Fruit fly (Drosophila melanogaster) whole organism, embryonic: ENCODE results near the gene LysS.

ENCODE experiments used
- Antp ChIP-seq: fragments of 200-800 bp; sonication (Bioruptor generic); optimal IDR thresholded peaks from 3 replicates; lab custom pipeline; 2016; ENCODE audit warnings: missing biosample characterization, missing genetic modification characterization
- Atf6 ChIP-seq: fragments of 200-800 bp; sonication (Bioruptor generic); IDR thresholded peaks from 2 replicates; pipeline ENCODE4 v1.3.6; 2022; ENCODE audit warnings: missing biosample characterization, missing genetic modification characterization
- Awh ChIP-seq: fragments of 200-800 bp; sonication (Bioruptor generic); IDR thresholded peaks from 2 replicates; pipeline ENCODE4, ENCODE4 v1.3.6; 2022; ENCODE audit warnings: missing biosample characterization, missing genetic modification characterization
- CG1024 ChIP-seq: fragments of 200-800 bp; sonication (Bioruptor generic); IDR thresholded peaks from 2 replicates; pipeline ENCODE4 v1.3.6; 2022; ENCODE audit warnings: missing biosample characterization, missing genetic modification characterization
- CG10366 ChIP-seq: fragments of 200-800 bp; sonication (Bioruptor generic); IDR thresholded peaks from 2 replicates; pipeline ENCODE4 v1.3.6; 2022; ENCODE audit warnings: missing biosample characterization, missing genetic modification characterization
- CG10543 ChIP-seq: fragments of 200-800 bp; sonication (Bioruptor generic); optimal IDR thresholded peaks from 3 replicates; lab custom pipeline; 2017; ENCODE audit warnings: missing biosample characterization, mild to moderate bottlenecking, missing genetic modification characterization, moderate library complexity
- CG10959 ChIP-seq: fragments of 200-800 bp; sonication (Bioruptor generic); IDR thresholded peaks from 2 replicates; pipeline ENCODE4 v1.3.6; 2022; ENCODE audit warnings: missing biosample characterization, missing genetic modification characterization
- CG11504 ChIP-seq: fragments of 200-800 bp; sonication (Bioruptor generic); optimal IDR thresholded peaks from 3 replicates; lab custom pipeline; 2019; ENCODE audit warnings: missing biosample characterization, mild to moderate bottlenecking, missing genetic modification characterization, moderate library complexity
- CG12071 ChIP-seq: fragments of 200-800 bp; sonication (Bioruptor generic); optimal IDR thresholded peaks from 3 replicates; lab custom pipeline; 2018; ENCODE audit warnings: missing biosample characterization, mild to moderate bottlenecking, missing genetic modification characterization
- CG12299 ChIP-seq: fragments of 200-800 bp; sonication (Bioruptor generic); optimal IDR thresholded peaks from 2 replicates; lab custom pipeline; 2018; ENCODE audit warnings: missing biosample characterization, mild to moderate bottlenecking, missing genetic modification characterization
- CG1233 ChIP-seq: fragments of 200-800 bp; sonication (Bioruptor generic); optimal IDR thresholded peaks from 4 replicates; lab custom pipeline; 2018; ENCODE audit warnings: missing biosample characterization, mild to moderate bottlenecking, missing genetic modification characterization
- CG12769 ChIP-seq: fragments of 200-800 bp; sonication (Bioruptor generic); optimal IDR thresholded peaks from 2 replicates; lab custom pipeline; 2019; ENCODE audit warnings: missing biosample characterization, mild to moderate bottlenecking, missing genetic modification characterization, moderate library complexity
- CG14441 ChIP-seq: fragments of 200-800 bp; sonication (Bioruptor generic); IDR thresholded peaks from 2 replicates; pipeline ENCODE4 v1.3.6; 2022; ENCODE audit warnings: missing biosample characterization, missing genetic modification characterization
- CG1602 ChIP-seq: fragments of 200-800 bp; sonication (Bioruptor generic); optimal IDR thresholded peaks from 3 replicates; lab custom pipeline; 2016; ENCODE audit warnings: missing biosample characterization, missing genetic modification characterization
- CG1603 ChIP-seq: fragments of 200-800 bp; sonication (Bioruptor generic); optimal IDR thresholded peaks from 2 replicates; lab custom pipeline; 2019; ENCODE audit warnings: missing biosample characterization, mild to moderate bottlenecking, missing genetic modification characterization, moderate library complexity
- CG16815 ChIP-seq: fragments of 200-800 bp; sonication (Bioruptor generic); optimal IDR thresholded peaks from 3 replicates; lab custom pipeline; 2017; ENCODE audit warnings: missing biosample characterization, mild to moderate bottlenecking, missing genetic modification characterization
- CG17359 ChIP-seq: fragments of 200-800 bp; sonication (Bioruptor generic); optimal IDR thresholded peaks from 3 replicates; lab custom pipeline; 2018; ENCODE audit warnings: missing biosample characterization, mild to moderate bottlenecking, missing genetic modification characterization, moderate library complexity
- CG17912 ChIP-seq: fragments of 200-800 bp; sonication (Bioruptor generic); optimal IDR thresholded peaks from 2 replicates; lab custom pipeline; 2018; ENCODE audit warnings: missing biosample characterization, mild to moderate bottlenecking, missing genetic modification characterization
- CG1792 ChIP-seq: fragments of 200-800 bp; sonication (Bioruptor generic); optimal IDR thresholded peaks from 2 replicates; lab custom pipeline; 2016; ENCODE audit warnings: missing biosample characterization, missing genetic modification characterization
- CG18476 ChIP-seq: fragments of 200-800 bp; sonication (Bioruptor generic); optimal IDR thresholded peaks from 2 replicates; lab custom pipeline; 2016; ENCODE audit warnings: missing biosample characterization, mild to moderate bottlenecking, missing genetic modification characterization
- CG2202 ChIP-seq: fragments of 200-800 bp; sonication (Bioruptor generic); optimal IDR thresholded peaks from 2 replicates; lab custom pipeline; 2018; ENCODE audit warnings: missing biosample characterization, mild to moderate bottlenecking, missing genetic modification characterization
- CG30431 ChIP-seq: fragments of 200-800 bp; sonication (Bioruptor generic); optimal IDR thresholded peaks from 2 replicates; lab custom pipeline; 2017; ENCODE audit warnings: missing biosample characterization, missing genetic modification characterization
- CG4820 ChIP-seq: fragments of 200-800 bp; sonication (Bioruptor generic); optimal IDR thresholded peaks from 3 replicates; lab custom pipeline; 2016; ENCODE audit warnings: missing biosample characterization, missing genetic modification characterization
- CG5180 ChIP-seq: fragments of 200-800 bp; sonication (Bioruptor generic); optimal IDR thresholded peaks from 3 replicates; lab custom pipeline; 2017; ENCODE audit warnings: missing biosample characterization, missing genetic modification characterization, mild to moderate bottlenecking, moderate library complexity, missing genetic modification reagents
- CG7556 ChIP-seq: fragments of 200-800 bp; sonication (Bioruptor generic); optimal IDR thresholded peaks from 2 replicates; lab custom pipeline; 2017; ENCODE audit warnings: missing biosample characterization, mild to moderate bottlenecking, missing genetic modification characterization
- Camta ChIP-seq: fragments of 200-800 bp; sonication (Bioruptor generic); optimal IDR thresholded peaks from 2 replicates; lab custom pipeline; 2016; ENCODE audit warnings: missing biosample characterization, missing genetic modification characterization
- CoRest ChIP-seq: fragments of 200-800 bp; sonication (Bioruptor generic); optimal IDR thresholded peaks from 3 replicates; lab custom pipeline; 2018; ENCODE audit warnings: missing biosample characterization, mild to moderate bottlenecking, missing genetic modification characterization, moderate library complexity
- D19B ChIP-seq: fragments of 200-800 bp; sonication (Bioruptor generic); optimal IDR thresholded peaks from 2 replicates; lab custom pipeline; 2017; ENCODE audit warnings: missing biosample characterization, mild to moderate bottlenecking, missing genetic modification characterization
- Drgx ChIP-seq: fragments of 200-800 bp; sonication (Bioruptor generic); IDR thresholded peaks from 2 replicates; pipeline ENCODE4 v1.3.6; 2022; ENCODE audit warnings: missing biosample characterization, missing genetic modification characterization
- ERR ChIP-seq: fragments of 200-800 bp; sonication (Bioruptor generic); optimal IDR thresholded peaks from 2 replicates; lab custom pipeline; 2016; ENCODE audit warnings: missing biosample characterization, missing genetic modification characterization
- Meics ChIP-seq: fragments of 200-800 bp; sonication (Bioruptor generic); optimal IDR thresholded peaks from 2 replicates; lab custom pipeline; 2017; ENCODE audit warnings: missing biosample characterization, mild to moderate bottlenecking, missing genetic modification characterization
- NC2β ChIP-seq: fragments of 200-800 bp; sonication (Bioruptor generic); optimal IDR thresholded peaks from 2 replicates; lab custom pipeline; 2016; ENCODE audit warnings: missing biosample characterization, missing genetic modification characterization
- NfI ChIP-seq: fragments of 200-800 bp; sonication (Bioruptor generic); optimal IDR thresholded peaks from 3 replicates; lab custom pipeline; 2018; ENCODE audit warnings: missing biosample characterization, mild to moderate bottlenecking, missing genetic modification characterization, moderate library complexity
- Oli ChIP-seq: fragments of 200-800 bp; sonication (Bioruptor generic); optimal IDR thresholded peaks from 2 replicates; lab custom pipeline; 2018; ENCODE audit warnings: missing biosample characterization, mild to moderate bottlenecking, missing genetic modification characterization, moderate library complexity
- Rfx ChIP-seq: fragments of 200-800 bp; sonication (Bioruptor generic); IDR thresholded peaks from 2 replicates; pipeline ENCODE4 v1.3.6; 2022; ENCODE audit warnings: missing biosample characterization, missing genetic modification characterization
- Trl ChIP-seq, 3 experiments: fragments of >200 bp in 2 of 3; fragments of 200-800 bp in 1 of 3; sonication (Bioruptor generic) in 1 of 3; optimal IDR thresholded peaks; 2 replicates in 1 of 3; 3 replicates in 2 of 3; lab custom pipeline; 2016 to 2017; ENCODE audit warnings: missing biosample characterization in 1 of 3, missing genetic modification characterization in 1 of 3
- cas ChIP-seq: fragments of 200-800 bp; sonication (Bioruptor generic); IDR thresholded peaks from 2 replicates; pipeline ENCODE4 v1.3.6; 2022; ENCODE audit warnings: missing biosample characterization, missing genetic modification characterization
- cg ChIP-seq: fragments of 200-800 bp; sonication (Bioruptor generic); optimal IDR thresholded peaks from 3 replicates; lab custom pipeline; 2019; ENCODE audit warnings: missing biosample characterization, mild to moderate bottlenecking, missing genetic modification characterization, moderate library complexity
- ci ChIP-seq: fragments of 200-800 bp; sonication (Bioruptor generic); IDR thresholded peaks from 3 replicates; pipeline ENCODE4 v1.3.6; 2022; ENCODE audit warnings: missing biosample characterization, missing genetic modification characterization
- croc ChIP-seq: fragments of 200-800 bp; sonication (Bioruptor generic); conservative IDR thresholded peaks from 3 replicates; pipeline ENCODE4 v1.3.6; 2022; ENCODE audit warnings: missing biosample characterization, missing genetic modification characterization
- hbn ChIP-seq: fragments of 200-800 bp; sonication (Bioruptor generic); IDR thresholded peaks from 2 replicates; pipeline ENCODE4 v1.3.6; 2022; ENCODE audit warnings: missing biosample characterization, missing genetic modification characterization; ENCODE audit not compliant: partially characterized antibody
- jing ChIP-seq: fragments of 200-800 bp; sonication (Bioruptor generic); optimal IDR thresholded peaks from 2 replicates; lab custom pipeline; 2018; ENCODE audit warnings: missing biosample characterization, mild to moderate bottlenecking, missing genetic modification characterization
- kay ChIP-seq: fragments of 200-800 bp; sonication (Bioruptor generic); optimal IDR thresholded peaks from 2 replicates; lab custom pipeline; 2016; ENCODE audit warnings: missing biosample characterization, missing genetic modification characterization
- lab ChIP-seq: fragments of 200-800 bp; sonication (Bioruptor generic); optimal IDR thresholded peaks from 3 replicates; lab custom pipeline; 2017; ENCODE audit warnings: missing biosample characterization, missing genetic modification characterization, mild to moderate bottlenecking, moderate library complexity, missing genetic modification reagents
- nerfin-1 ChIP-seq: fragments of 200-800 bp; sonication (Bioruptor generic); optimal IDR thresholded peaks from 3 replicates; lab custom pipeline; 2019; ENCODE audit warnings: missing biosample characterization, mild to moderate bottlenecking, missing genetic modification characterization, moderate library complexity
- pum ChIP-seq: fragments of 200-800 bp; sonication (Bioruptor generic); optimal IDR thresholded peaks from 2 replicates; lab custom pipeline; 2016; ENCODE audit warnings: missing biosample characterization, missing genetic modification characterization
- sd ChIP-seq: fragments of 200-800 bp; sonication (Bioruptor generic); optimal IDR thresholded peaks from 3 replicates; lab custom pipeline; 2018; ENCODE audit warnings: missing biosample characterization, mild to moderate bottlenecking, missing genetic modification characterization, moderate library complexity
- slou ChIP-seq: fragments of 200-800 bp; sonication (Bioruptor generic); optimal IDR thresholded peaks from 3 replicates; lab custom pipeline; 2016; ENCODE audit warnings: missing biosample characterization, missing genetic modification characterization
- slp2 ChIP-seq: fragments of 200-800 bp; sonication (Bioruptor generic); optimal IDR thresholded peaks from 2 replicates; lab custom pipeline; 2016; ENCODE audit warnings: missing biosample characterization, missing genetic modification characterization
- sug ChIP-seq: fragments of 200-800 bp; optimal IDR thresholded peaks from 2 replicates; lab custom pipeline; 2019; ENCODE audit warnings: missing biosample characterization, mild to moderate bottlenecking, missing genetic modification characterization, moderate library complexity

LysS gene

DNA sequence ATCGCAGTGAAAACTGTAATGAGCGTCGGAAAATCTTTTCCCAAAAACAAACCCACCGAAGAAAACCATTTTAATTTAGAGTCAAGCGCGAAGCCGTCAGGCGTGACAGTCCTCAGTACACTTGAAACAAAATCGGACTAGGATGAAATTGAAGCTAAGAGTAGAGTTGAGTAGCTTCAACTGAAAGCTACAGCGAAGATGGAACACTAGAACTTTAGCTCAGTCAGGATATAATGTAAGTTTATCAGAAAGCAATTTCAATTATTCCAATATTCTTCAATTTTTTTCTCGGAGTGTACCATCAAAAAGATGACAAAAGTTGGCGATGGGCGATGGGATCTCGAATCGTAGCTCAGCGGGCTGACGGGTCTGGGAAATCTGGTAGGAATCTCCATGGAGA is 11.1 kb upstream of the LysS start (continued):
- TF ChIP-seq Camta (peak; percentile 12), Rfx (GFP tag; lab: Robert Waterston, UW) (0 out of 2 replicates have a peak, but pooled peaks have one; percentile 12), CG12769 (tag; lab: Kevin White, UChicago) (peak; percentile 32), Atf6 (GFP tag; lab: Robert Waterston, UW) (0 out of 2 replicates have a peak, but pooled peaks have one; percentile 24), pum (GFP tag; lab: Kevin White, UChicago) (peak; percentile 38), CG1603 (peak; percentile 73), Oli (tag; lab: Kevin White, UChicago) (peak; percentile 49), nerfin-1 (tag; lab: Kevin White, UChicago) (peak; percentile 37), NfI (GFP tag; lab: Kevin White, UChicago) (peak; percentile 13), ci (GFP tag; lab: Robert Waterston, UW) (peak; percentile 70), slp2 (peak; percentile 10), CG11504 (tag; lab: Kevin White, UChicago) (peak; percentile 70), CG1602 (GFP tag; lab: Kevin White, UChicago) (no peak), ERR (GFP tag; lab: Kevin White, UChicago) (no peak), D19B (no peak), CG1233 (GFP tag; lab: Kevin White, UChicago) (peak; percentile 6), CG16815 (GFP tag; lab: Kevin White, UChicago) (no peak), Drgx (GFP tag; lab: Robert Waterston, UW) (no peak), CoRest (peak; percentile 38), lab (GFP tag; lab: Kevin White, UChicago) (peak; percentile 58), Antp (GFP tag; lab: Kevin White, UChicago) (peak; percentile 20), CG12071 (GFP tag; lab: Kevin White, UChicago) (peak; percentile 4), cas (GFP tag; lab: Robert Waterston, UW) (no peak), NC2β (GFP tag; lab: Kevin White, UChicago) (no peak), CG4820 (peak; percentile 63), CG1024 (peak; percentile 58; the same call in 1 of the 2 replicates), sd (tag; lab: Kevin White, UChicago) (no peak), hbn (no peak), CG14441 (GFP tag; lab: Robert Waterston, UW) (0 out of 2 replicates have a peak, but pooled peaks have one; percentile 18), jing (GFP tag; lab: Kevin White, UChicago) (peak; percentile 28), CG30431 (GFP tag; lab: Kevin White, UChicago) (peak; percentile 36), cg (GFP tag; lab: Kevin White, UChicago) (no peak), CG1792 (GFP tag; lab: Kevin White, UChicago) (no peak), CG10366 (GFP tag; lab: Robert Waterston, UW) (peak; percentile 26; the same call in 1 of the 2 replicates), croc (GFP tag; lab: Robert Waterston, UW) (0 out of 3 replicates have a peak, but pooled peaks have one; percentile 20), CG17359 (tag; lab: Kevin White, UChicago) (peak; percentile 62), Awh (GFP tag; lab: Robert Waterston, UW) (no peak), slou (GFP tag; lab: Kevin White, UChicago) (no peak), CG12299 (tag; lab: Kevin White, UChicago) (no peak), Meics (GFP tag; lab: Kevin White, UChicago) (no peak), CG7556 (peak; percentile 19), CG10959 (GFP tag; lab: Robert Waterston, UW) (peak; percentile 54), CG10543 (GFP tag; lab: Kevin White, UChicago) (no peak), Trl (optimal IDR thresholded peaks at IDR 0.05; lab: Kevin White, UChicago) (no peak), Trl (GFP tag; optimal IDR thresholded peaks at IDR 0.05; lab: Kevin White, UChicago) (peak; percentile 2), CG18476 (peak; percentile 18), CG5180 (GFP tag; lab: Kevin White, UChicago) (no peak), sug (tag; lab: Kevin White, UChicago) (no peak), kay (GFP tag; lab: Kevin White, UChicago) (no peak), CG2202 (tag; lab: Kevin White, UChicago) (no peak), CG17912 (GFP tag; lab: Kevin White, UChicago) (no peak)
